Fruit fly (Drosophila melanogaster) whole organism, embryonic: ENCODE measurements around the gene CG31268.

Experiments used
- Aef1 ChIP-seq: fragments of 200-800 bp; sonication (Bioruptor generic); IDR thresholded peaks from 3 replicates; pipeline ENCODE4 v1.3.6; 2022; ENCODE audit warnings: missing biosample characterization, missing genetic modification characterization
- CG10274 ChIP-seq: fragments of 200-800 bp; sonication (Bioruptor generic); optimal IDR thresholded peaks from 3 replicates; lab custom pipeline; 2017; ENCODE audit warnings: missing biosample characterization, mild to moderate bottlenecking, missing genetic modification characterization
- CG11398 ChIP-seq: fragments of 200-800 bp; sonication (Bioruptor generic); optimal IDR thresholded peaks from 2 replicates; lab custom pipeline; 2016; ENCODE audit warnings: missing biosample characterization, missing genetic modification characterization
- CG12236 ChIP-seq: fragments of 200-800 bp; sonication (Bioruptor generic); optimal IDR thresholded peaks from 2 replicates; lab custom pipeline; 2016; ENCODE audit warnings: missing biosample characterization, missing genetic modification characterization
- CG13624 ChIP-seq: fragments of 200-800 bp; sonication (Bioruptor generic); optimal IDR thresholded peaks from 2 replicates; lab custom pipeline; 2016; ENCODE audit warnings: missing biosample characterization, missing genetic modification characterization
- CG14014 ChIP-seq: fragments of 200-800 bp; sonication (Bioruptor generic); IDR thresholded peaks from 2 replicates; pipeline ENCODE4 v1.3.6; 2022; ENCODE audit warnings: missing biosample characterization, missing genetic modification characterization
- CG1529 ChIP-seq: fragments of 200-800 bp; sonication (Bioruptor generic); optimal IDR thresholded peaks from 3 replicates; lab custom pipeline; 2018; ENCODE audit warnings: missing biosample characterization, missing genetic modification characterization
- CG2875 ChIP-seq: fragments of 200-800 bp; sonication (Bioruptor generic); optimal IDR thresholded peaks from 2 replicates; lab custom pipeline; 2017; ENCODE audit warnings: missing biosample characterization, mild to moderate bottlenecking, missing genetic modification characterization, missing genetic modification reagents
- CG30020 ChIP-seq: fragments of 200-800 bp; optimal IDR thresholded peaks from 2 replicates; lab custom pipeline; 2019; ENCODE audit warnings: missing biosample characterization, mild to moderate bottlenecking, missing genetic modification characterization, moderate library complexity
- CG3065 ChIP-seq: fragments of 200-800 bp; sonication (Bioruptor generic); optimal IDR thresholded peaks from 2 replicates; lab custom pipeline; 2016; ENCODE audit warnings: missing biosample characterization, missing genetic modification characterization
- CG32767 ChIP-seq: fragments of 200-800 bp; sonication (Bioruptor generic); IDR thresholded peaks from 2 replicates; pipeline ENCODE4 v1.3.6; 2022; ENCODE audit warnings: missing biosample characterization, missing genetic modification characterization
- CG33213 ChIP-seq: fragments of 200-800 bp; sonication (Bioruptor generic); optimal IDR thresholded peaks from 3 replicates; lab custom pipeline; 2016; ENCODE audit warnings: missing biosample characterization, missing genetic modification characterization
- CG34376 ChIP-seq: fragments of 200-800 bp; sonication (Bioruptor generic); optimal IDR thresholded peaks from 2 replicates; lab custom pipeline; 2018; ENCODE audit warnings: missing biosample characterization, mild to moderate bottlenecking, missing genetic modification characterization
- CG4282 ChIP-seq: fragments of 200-800 bp; sonication (Bioruptor generic); optimal IDR thresholded peaks from 2 replicates; lab custom pipeline; 2016; ENCODE audit warnings: missing biosample characterization, missing genetic modification characterization
- CG4854 ChIP-seq: fragments of 200-800 bp; sonication (Bioruptor generic); optimal IDR thresholded peaks from 2 replicates; lab custom pipeline; 2016; ENCODE audit warnings: missing biosample characterization, missing genetic modification characterization, inconsistent platforms
- CG7928 ChIP-seq: fragments of 200-800 bp; sonication (Bioruptor generic); optimal IDR thresholded peaks from 2 replicates; lab custom pipeline; 2017; ENCODE audit warnings: missing biosample characterization, mild to moderate bottlenecking, missing genetic modification characterization
- CG7963 ChIP-seq: fragments of 200-800 bp; sonication (Bioruptor generic); IDR thresholded peaks from 3 replicates; pipeline ENCODE4 v1.3.6; 2022; ENCODE audit warnings: missing biosample characterization, missing genetic modification characterization; ENCODE audit not compliant: partially characterized antibody
- CG8281 ChIP-seq: fragments of 200-800 bp; sonication (Bioruptor generic); optimal IDR thresholded peaks from 2 replicates; lab custom pipeline; 2018; ENCODE audit warnings: missing biosample characterization, mild to moderate bottlenecking, missing genetic modification characterization, moderate library complexity
- CG8478 ChIP-seq: fragments of >200 bp; optimal IDR thresholded peaks from 2 replicates; lab custom pipeline; 2018
- CG9727 ChIP-seq: fragments of 200-800 bp; sonication (Bioruptor generic); optimal IDR thresholded peaks from 3 replicates; lab custom pipeline; 2017; ENCODE audit warnings: missing biosample characterization, mild to moderate bottlenecking, missing genetic modification characterization
- CHES-1-like ChIP-seq: fragments of 200-800 bp; sonication (Bioruptor generic); optimal IDR thresholded peaks from 2 replicates; lab custom pipeline; 2016; ENCODE audit warnings: missing biosample characterization, missing genetic modification characterization
- Dp ChIP-seq: fragments of 200-800 bp; sonication (Bioruptor generic); optimal IDR thresholded peaks from 2 replicates; lab custom pipeline; 2018; ENCODE audit warnings: missing biosample characterization, mild to moderate bottlenecking, missing genetic modification characterization, moderate library complexity
- E2f2 ChIP-seq: fragments of 200-800 bp; sonication (Bioruptor generic); IDR thresholded peaks from 2 replicates; pipeline ENCODE4 v1.3.6; 2022; ENCODE audit warnings: missing biosample characterization, missing genetic modification characterization
- H2.0 ChIP-seq: fragments of 200-800 bp; sonication (Bioruptor generic); IDR thresholded peaks from 2 replicates; pipeline ENCODE4 v1.3.6; 2022; ENCODE audit warnings: missing biosample characterization, missing genetic modification characterization
- Hand ChIP-seq: fragments of 200-800 bp; sonication (Bioruptor generic); optimal IDR thresholded peaks from 2 replicates; lab custom pipeline; 2017; ENCODE audit warnings: mild to moderate bottlenecking, missing biosample characterization, missing genetic modification reagents, missing genetic modification characterization
- Hmr ChIP-seq: fragments of 200-800 bp; sonication (Bioruptor generic); optimal IDR thresholded peaks from 3 replicates; lab custom pipeline; 2017; ENCODE audit warnings: mild to moderate bottlenecking, missing biosample characterization, missing genetic modification reagents, missing genetic modification characterization
- MTF-1 ChIP-seq: fragments of 200-800 bp; sonication (Bioruptor generic); optimal IDR thresholded peaks from 2 replicates; lab custom pipeline; 2018; ENCODE audit warnings: missing biosample characterization, mild to moderate bottlenecking, missing genetic modification characterization, borderline replicate concordance
- NK7.1 ChIP-seq: fragments of 200-800 bp; sonication (Bioruptor generic); optimal IDR thresholded peaks from 3 replicates; lab custom pipeline; 2016; ENCODE audit warnings: missing biosample characterization, missing genetic modification characterization
- PHDP ChIP-seq: fragments of 200-800 bp; sonication (Bioruptor generic); optimal IDR thresholded peaks from 3 replicates; lab custom pipeline; 2018; ENCODE audit warnings: missing biosample characterization, mild to moderate bottlenecking, missing genetic modification characterization, moderate library complexity
- Ptx1 ChIP-seq: fragments of 200-800 bp; sonication (Bioruptor generic); IDR thresholded peaks from 2 replicates; pipeline ENCODE4 v1.3.6; 2022; ENCODE audit warnings: missing biosample characterization, missing genetic modification characterization
- Taf1 ChIP-seq: fragments of 200-800 bp; sonication (Bioruptor generic); IDR thresholded peaks from 2 replicates; pipeline ENCODE4 v1.3.6; 2022; ENCODE audit warnings: missing biosample characterization, missing genetic modification characterization
- Usf ChIP-seq: fragments of 200-800 bp; sonication (Bioruptor generic); optimal IDR thresholded peaks from 2 replicates; lab custom pipeline; 2017; ENCODE audit warnings: missing genotype, missing biosample characterization, missing genetic modification characterization
- bsh ChIP-seq, 2 experiments: fragments of 200-800 bp; sonication (Bioruptor generic); optimal IDR thresholded peaks; 2 replicates each; lab custom pipeline; 2017 to 2018; ENCODE audit warnings: mild to moderate bottlenecking in 2 of 2, missing biosample characterization in 2 of 2, missing genetic modification characterization in 2 of 2, moderate library complexity in 1 of 2
- cg ChIP-seq: fragments of 200-800 bp; sonication (Bioruptor generic); optimal IDR thresholded peaks from 3 replicates; lab custom pipeline; 2019; ENCODE audit warnings: missing biosample characterization, mild to moderate bottlenecking, missing genetic modification characterization, moderate library complexity
- fd3F ChIP-seq: fragments of 200-800 bp; sonication (Bioruptor generic); optimal IDR thresholded peaks from 2 replicates; lab custom pipeline; 2018; ENCODE audit warnings: missing biosample characterization, mild to moderate bottlenecking, missing genetic modification characterization, moderate library complexity
- ftz-f1 ChIP-seq: fragments of 200-800 bp; sonication (Bioruptor generic); optimal IDR thresholded peaks from 2 replicates; lab custom pipeline; 2016; ENCODE audit warnings: missing biosample characterization, missing genetic modification characterization
- jigr1 ChIP-seq: fragments of 200-800 bp; sonication (Bioruptor generic); IDR thresholded peaks from 3 replicates; pipeline ENCODE4 v1.3.6; 2022; ENCODE audit warnings: missing biosample characterization, missing genetic modification characterization
- lola ChIP-seq, 3 experiments: fragments of >200 bp in 2 of 3; fragments of 200-800 bp in 1 of 3; sonication (Bioruptor generic) in 1 of 3; optimal IDR thresholded peaks; 2 replicates each; lab custom pipeline; 2017 to 2019; ENCODE audit warnings: missing biosample characterization in 3 of 3, missing genetic modification characterization in 3 of 3, mild to moderate bottlenecking in 1 of 3, moderate library complexity in 1 of 3
- nau ChIP-seq: fragments of 200-800 bp; sonication (Bioruptor generic); optimal IDR thresholded peaks from 3 replicates; lab custom pipeline; 2017; ENCODE audit warnings: missing biosample characterization, mild to moderate bottlenecking, missing genetic modification characterization, missing genetic modification reagents
- org-1 ChIP-seq: fragments of 200-800 bp; sonication (Bioruptor generic); optimal IDR thresholded peaks from 2 replicates; lab custom pipeline; 2017; ENCODE audit warnings: missing biosample characterization, missing genetic modification characterization
- p53 ChIP-seq: fragments of 200-800 bp; sonication (Bioruptor generic); optimal IDR thresholded peaks from 2 replicates; lab custom pipeline; 2016; ENCODE audit warnings: missing biosample characterization, missing genetic modification characterization
- pan ChIP-seq, 4 experiments: fragments of >200 bp in 3 of 4; fragments of 200-800 bp in 1 of 4; sonication (Bioruptor generic) in 1 of 4; optimal IDR thresholded peaks in 3 of 4; IDR thresholded peaks in 1 of 4; 2 replicates each; pipeline versions ENCODE4 v1.3.6 to Lab custom; 2017 to 2022; ENCODE audit warnings: missing biosample characterization in 2 of 4, missing genetic modification characterization in 2 of 4, mixed read lengths in 1 of 4
- pb ChIP-seq: fragments of 200-800 bp; sonication (Bioruptor generic); optimal IDR thresholded peaks from 3 replicates; lab custom pipeline; 2016; ENCODE audit warnings: missing biosample characterization, missing genetic modification characterization
- sens ChIP-seq: fragments of 200-800 bp; sonication (Bioruptor generic); peaks from one replicate; lab custom pipeline; 2016; ENCODE audit warnings: missing biosample characterization, missing genetic modification characterization
- so ChIP-seq: fragments of 200-800 bp; sonication (Bioruptor generic); IDR thresholded peaks from 3 replicates; pipeline ENCODE4 v1.3.6; 2022; ENCODE audit warnings: missing biosample characterization, missing genetic modification characterization
- stc ChIP-seq: fragments of 200-800 bp; sonication (Bioruptor generic); IDR thresholded peaks from 2 replicates; pipeline ENCODE4 v1.3.6; 2022; ENCODE audit warnings: missing biosample characterization, missing genetic modification characterization
- trem ChIP-seq: fragments of 200-800 bp; optimal IDR thresholded peaks from 3 replicates; lab custom pipeline; 2019; ENCODE audit warnings: missing biosample characterization, mild to moderate bottlenecking, missing genetic modification characterization, moderate library complexity
- unpg ChIP-seq: fragments of 200-800 bp; sonication (Bioruptor generic); optimal IDR thresholded peaks from 3 replicates; lab custom pipeline; 2018; ENCODE audit warnings: missing biosample characterization, mild to moderate bottlenecking, missing genetic modification characterization, moderate library complexity
- wdn ChIP-seq: fragments of 200-800 bp; sonication (Bioruptor generic); IDR thresholded peaks from 2 replicates; pipeline ENCODE4 v1.3.6; 2022; ENCODE audit warnings: missing biosample characterization, missing genetic modification characterization

Gene CG31268

DNA sequence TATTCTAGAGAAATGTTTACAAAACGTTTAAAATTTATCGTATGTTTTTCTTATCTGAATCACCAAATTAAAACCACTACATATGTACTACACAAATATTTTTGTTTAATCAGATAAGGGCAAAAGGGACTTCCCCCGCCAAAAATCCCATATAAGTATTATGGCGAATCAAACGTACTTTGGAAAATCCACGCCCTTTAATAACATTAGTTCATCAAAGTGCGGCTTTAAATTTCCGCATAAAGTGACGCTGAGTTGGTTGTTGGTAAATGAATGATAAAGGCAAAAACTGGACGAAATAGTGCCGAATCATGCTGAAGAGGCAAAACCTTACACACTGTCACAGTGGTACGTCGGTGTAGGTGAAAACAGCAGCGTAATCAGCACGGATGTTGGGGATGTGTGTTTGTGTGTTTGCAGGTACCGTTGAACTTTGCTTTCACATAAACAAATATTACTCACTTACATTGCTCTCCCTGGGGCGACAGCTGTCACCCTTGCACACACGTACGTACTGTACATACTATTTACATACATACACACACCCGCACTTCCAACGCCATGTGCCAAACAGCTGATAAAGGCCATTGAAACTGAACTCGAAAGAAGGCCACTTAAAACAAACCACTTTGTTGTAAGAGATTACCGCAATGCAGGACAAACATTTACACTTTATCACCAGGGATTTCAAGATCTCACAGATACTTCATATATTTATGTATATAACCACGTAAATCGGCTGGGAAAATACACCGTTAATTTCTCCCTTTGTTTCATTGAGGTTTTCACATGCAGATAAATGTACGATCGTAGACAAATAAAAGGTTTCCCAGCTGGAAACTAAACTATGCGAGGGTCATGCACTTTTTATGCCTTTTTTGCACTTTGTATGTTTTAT is 47.6 kb downstream of the CG31268 start (continued):
- TF ChIP-seq pb: no peak
- TF ChIP-seq cg (GFP tag; lab: Kevin White, UChicago): peak; percentile 88
- no peak for TF ChIP-seq Aef1 (GFP tag; lab: Robert Waterston, UW)
- TF ChIP-seq nau: peak; percentile 71
- TF ChIP-seq stc: no peak
- TF ChIP-seq org-1 (GFP tag; lab: Kevin White, UChicago): no peak
- TF ChIP-seq Usf (GFP tag; lab: Kevin White, UChicago): no peak
- TF ChIP-seq CG7963: no peak
- no peak for TF ChIP-seq NK7.1 (GFP tag; lab: Kevin White, UChicago)
- TF ChIP-seq CG13624: no peak
- TF ChIP-seq lola (GFP tag; optimal IDR thresholded peaks at IDR 0.05; lab: Kevin White, UChicago): peak in 1 of 3 experiments; percentile 18
- TF ChIP-seq CG7928: no peak
- TF ChIP-seq PHDP: no peak
- peak; percentile 23 for TF ChIP-seq unpg (GFP tag; lab: Kevin White, UChicago)
- no peak for TF ChIP-seq CG33213
- peak; percentile 21; the same call in 1 of the 2 replicates for TF ChIP-seq Taf1 (GFP tag; lab: Robert Waterston, UW)
- TF ChIP-seq CG3065 (GFP tag; lab: Kevin White, UChicago): no peak
- no peak for TF ChIP-seq jigr1 (GFP tag; lab: Robert Waterston, UW)
- no peak for TF ChIP-seq CG11398 (GFP tag; lab: Kevin White, UChicago)
- TF ChIP-seq MTF-1 (GFP tag; lab: Kevin White, UChicago): peak; percentile 59
- no peak for TF ChIP-seq CG8478 (lab: Kevin White, UChicago)
- TF ChIP-seq Dp (GFP tag; lab: Kevin White, UChicago): no peak
- no peak for TF ChIP-seq CG14014
- peak; percentile 56 for TF ChIP-seq ftz-f1
- TF ChIP-seq Hmr (GFP tag; lab: Kevin White, UChicago): peak; percentile 2
- TF ChIP-seq CG4282 (GFP tag; lab: Kevin White, UChicago): no peak
- peak; percentile 41 for TF ChIP-seq CG34376 (GFP tag; lab: Kevin White, UChicago)
- no peak for TF ChIP-seq CG8281 (tag; lab: Kevin White, UChicago)
- TF ChIP-seq wdn (GFP tag; lab: Robert Waterston, UW): no peak
- no peak for TF ChIP-seq Hand (GFP tag; lab: Kevin White, UChicago)
- 0 out of 3 replicates have a peak, but pooled peaks have one; percentile 8 for TF ChIP-seq so (GFP tag; lab: Robert Waterston, UW)
- TF ChIP-seq fd3F (GFP tag; lab: Kevin White, UChicago): no peak
- peak; percentile 11 for TF ChIP-seq CG1529 (GFP tag; lab: Kevin White, UChicago)
- no peak for TF ChIP-seq pan (optimal IDR thresholded peaks at IDR 0.05; lab: Kevin White, UChicago)
- TF ChIP-seq pan (GFP tag; optimal IDR thresholded peaks at IDR 0.05 in 1 of 2, IDR thresholded peaks at IDR 0.05 in 1 of 2): peak in 1 of 2 experiments; percentile 38
- no peak for TF ChIP-seq trem (tag; lab: Kevin White, UChicago)
- 0 out of 2 replicates have a peak, but pooled peaks have one; percentile 8 for TF ChIP-seq CG32767 (GFP tag; lab: Robert Waterston, UW)
- no peak for TF ChIP-seq CG9727 (GFP tag; lab: Kevin White, UChicago)
- TF ChIP-seq Ptx1 (GFP tag; lab: Robert Waterston, UW): no peak
- peak; percentile 5 for TF ChIP-seq CG2875 (GFP tag; lab: Kevin White, UChicago)
- no peak for TF ChIP-seq CG10274
- TF ChIP-seq p53 (GFP tag; lab: Kevin White, UChicago): no peak
- TF ChIP-seq CG4854 (GFP tag; lab: Kevin White, UChicago): no peak
- no peak for TF ChIP-seq H2.0 (GFP tag; lab: Robert Waterston, UW)
- TF ChIP-seq bsh (GFP tag; optimal IDR thresholded peaks at IDR 0.05; lab: Kevin White, UChicago): peak in 1 of 2 experiments; percentile 37
- TF ChIP-seq sens (GFP tag; lab: Kevin White, UChicago): peak; percentile 52
- TF ChIP-seq E2f2 (GFP tag; lab: Robert Waterston, UW): no peak
- TF ChIP-seq CHES-1-like (GFP tag; lab: Kevin White, UChicago): no peak
- no peak for TF ChIP-seq CG30020
- no peak for TF ChIP-seq CG12236 (GFP tag; lab: Kevin White, UChicago)
